Fruit fly (Drosophila melanogaster) whole organism, larva: ENCODE results near the gene Hsp60B.

Experiments
- noc ChIP-seq: fragments of 200-800 bp; sonication (Bioruptor generic); optimal IDR thresholded peaks from 3 replicates; lab custom pipeline; 2019; ENCODE audit warnings: missing biosample characterization, mild to moderate bottlenecking, missing genetic modification characterization, moderate library complexity

The Hsp60B gene

DNA sequence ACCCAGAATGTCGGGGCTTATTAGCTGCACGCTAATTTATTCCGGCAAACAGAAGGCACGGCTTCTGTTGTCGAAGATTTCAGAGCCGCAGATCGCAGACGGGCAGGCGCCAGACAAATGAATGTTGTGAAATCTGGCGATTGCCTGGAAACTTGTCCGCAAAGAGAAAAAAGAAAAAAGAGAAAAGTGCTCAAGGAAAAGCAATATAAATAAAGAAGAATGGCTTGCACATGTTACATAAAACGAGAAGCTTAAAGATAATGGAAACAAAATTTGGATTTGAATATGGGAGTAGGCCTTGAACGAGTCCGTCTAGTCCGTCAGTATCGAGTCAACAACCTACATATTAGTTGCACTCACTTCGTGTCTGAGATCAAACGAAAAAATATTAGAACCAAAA lies at the start of gene Hsp60B:
Gene Hsp60B (plus strand): TSS at position 301 of the 400 bp plus-strand sequence.
- TF ChIP-seq noc (tag; lab: Kevin White, UChicago) = no peak

dm6 chr2L:679887-680286 lies 48.3 kb upstream of the Hsp60B start:
- TF ChIP-seq noc (tag; lab: Kevin White, UChicago) = no peak

DNA sequence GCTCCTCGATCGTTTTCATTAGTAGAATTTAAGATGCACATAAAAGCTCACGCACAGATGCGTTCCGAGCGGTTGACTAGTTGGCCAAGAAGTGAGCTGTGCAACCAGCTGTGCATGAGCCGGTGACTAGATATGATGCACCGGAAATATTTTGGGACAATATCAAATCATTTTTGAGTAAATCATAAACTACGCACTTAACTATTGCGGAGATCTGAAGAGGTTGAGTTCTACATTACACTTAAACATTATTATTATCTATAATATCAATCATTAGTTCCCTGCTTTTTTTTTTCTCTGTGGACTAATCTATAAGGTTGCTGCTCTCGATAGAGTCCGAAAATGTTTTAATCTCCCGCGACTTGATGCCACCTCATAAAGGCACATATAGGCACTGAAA lies 45.1 kb upstream of the Hsp60B start:
- TF ChIP-seq noc (tag; lab: Kevin White, UChicago) = no peak

dm6 chr2L:684089-684488 lies 44.1 kb upstream of the Hsp60B start:
- no peak for TF ChIP-seq noc (tag; lab: Kevin White, UChicago)

- no peak for TF ChIP-seq noc (tag; lab: Kevin White, UChicago)
These were observed 43.4 kb upstream of the Hsp60B start for dm6 chr2L:684788-685187.

DNA sequence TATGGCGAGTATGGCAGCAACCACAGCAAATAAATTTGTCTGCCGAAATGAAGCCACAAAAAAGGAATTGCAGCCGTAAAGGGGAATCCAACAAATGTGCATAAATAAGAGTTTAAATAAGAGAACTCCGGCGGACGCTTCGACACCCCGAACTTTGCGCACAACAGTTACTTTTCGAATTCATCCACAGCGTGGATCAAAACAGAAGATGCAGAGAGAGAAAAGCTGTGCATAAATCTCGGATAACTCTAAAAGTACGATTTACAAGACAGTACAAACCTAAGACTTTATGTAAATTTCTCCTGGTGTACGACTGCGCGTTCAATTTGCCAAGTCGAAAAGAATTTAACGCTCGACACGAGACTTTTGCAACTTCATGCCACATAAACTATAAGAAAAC lies 31.7 kb upstream of the Hsp60B start:
- no peak for TF ChIP-seq noc (tag; lab: Kevin White, UChicago)

DNA sequence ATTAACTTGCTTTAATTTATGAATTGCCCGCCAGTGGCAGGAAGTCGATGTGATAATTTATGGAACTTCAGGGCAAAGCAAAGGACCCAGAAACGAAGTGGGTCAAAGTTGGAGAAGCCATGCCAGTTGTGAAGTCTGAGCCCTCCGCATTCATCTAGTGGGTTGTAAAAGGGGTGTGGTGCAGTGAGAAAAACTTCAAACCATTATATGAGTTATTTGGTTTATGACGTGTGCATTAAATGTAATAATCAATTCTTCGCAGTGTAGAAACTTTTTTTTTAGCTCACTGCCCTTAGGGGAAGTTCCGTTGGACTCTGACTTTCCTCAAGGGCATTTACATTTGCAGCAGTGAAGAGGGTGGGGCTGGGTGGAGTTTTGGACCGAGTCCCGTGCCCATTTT lies 30.6 kb upstream of the Hsp60B start:
- no peak for TF ChIP-seq noc (tag; lab: Kevin White, UChicago)

DNA sequence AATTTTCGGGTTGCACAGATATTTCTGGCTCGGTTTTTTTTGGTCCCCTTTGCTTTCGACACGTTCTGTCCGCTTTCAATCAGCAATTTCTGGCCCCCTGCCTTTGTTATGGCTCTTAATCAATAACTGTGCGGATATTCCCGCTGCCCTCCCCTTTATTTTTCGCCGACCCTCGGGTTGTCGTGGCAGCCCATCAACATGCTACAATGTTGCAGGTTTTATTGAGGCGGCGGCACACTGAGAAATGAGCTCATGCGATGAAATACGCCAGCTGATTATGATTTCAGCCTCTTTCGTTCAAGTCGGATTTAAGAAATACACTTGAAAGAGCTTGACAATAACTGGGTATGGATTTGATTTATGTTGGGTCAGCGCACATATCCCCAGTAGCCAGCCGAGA lies 30.1 kb upstream of the Hsp60B start:
- TF ChIP-seq noc (tag; lab: Kevin White, UChicago) = no peak

dm6 chr2L:700787-701186 lies 27.4 kb upstream of the Hsp60B start:
- TF ChIP-seq noc (tag; lab: Kevin White, UChicago) = no peak

DNA sequence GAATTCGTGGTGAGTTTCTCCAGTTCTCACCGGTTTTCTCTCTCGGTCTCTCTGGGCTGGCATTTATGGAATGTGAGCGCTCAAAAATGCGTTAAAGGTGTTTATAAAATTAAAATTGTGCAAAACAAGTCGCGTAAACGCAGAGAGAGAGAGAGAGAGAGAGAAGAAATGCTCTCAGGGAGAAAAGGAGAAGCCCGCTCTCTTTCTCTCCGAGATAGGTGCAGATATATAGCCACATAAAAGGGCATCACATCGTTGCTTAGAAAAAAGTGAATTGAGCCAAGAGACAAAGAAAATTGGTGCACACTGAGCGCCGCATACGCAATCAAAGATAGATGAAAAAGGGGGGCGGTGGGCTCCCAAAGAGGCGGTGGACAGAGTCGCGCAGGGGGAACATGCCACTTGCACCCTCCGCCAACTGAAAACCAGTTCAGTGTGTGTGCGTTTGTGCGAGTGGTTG lies 26.3 kb upstream of the Hsp60B start:
- TF ChIP-seq noc (tag; lab: Kevin White, UChicago) = no peak

DNA sequence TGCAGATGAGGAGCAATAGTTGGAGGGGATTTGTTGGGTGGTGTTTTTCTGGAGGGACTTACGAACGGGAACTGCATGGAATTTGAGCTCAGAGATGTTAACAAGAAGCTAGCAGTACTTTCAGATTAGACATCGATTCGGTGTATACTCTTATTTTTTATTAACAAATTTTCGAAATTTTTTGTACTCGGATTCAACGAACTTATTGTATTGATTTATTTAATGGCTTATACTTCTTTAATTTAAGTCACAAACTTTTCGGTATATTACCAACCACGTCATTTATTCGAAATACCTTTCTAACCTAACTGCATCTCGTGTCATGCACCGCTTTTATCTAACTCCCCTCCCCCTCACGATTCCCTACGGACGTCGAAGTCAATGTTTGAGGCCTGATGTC lies 22.9 kb upstream of the Hsp60B start:
- no peak for TF ChIP-seq noc (tag; lab: Kevin White, UChicago)

dm6 chr2L:712281-712680 lies 15.9 kb upstream of the Hsp60B start:
- TF ChIP-seq noc (tag; lab: Kevin White, UChicago) = no peak

dm6 chr2L:713232-713631 lies 14.9 kb upstream of the Hsp60B start:
- no peak for TF ChIP-seq noc (tag; lab: Kevin White, UChicago)

dm6 chr2L:714747-715488 lies 13.2 kb upstream of the Hsp60B start, which contains the start of gene ds:
TSS of gene ds (minus strand) at chr2L:714983.
- no peak for TF ChIP-seq noc (tag; lab: Kevin White, UChicago)

- peak; percentile 4 for TF ChIP-seq noc (tag; lab: Kevin White, UChicago)
These were observed 12.7 kb upstream of the Hsp60B start for dm6 chr2L:715489-715849.

DNA sequence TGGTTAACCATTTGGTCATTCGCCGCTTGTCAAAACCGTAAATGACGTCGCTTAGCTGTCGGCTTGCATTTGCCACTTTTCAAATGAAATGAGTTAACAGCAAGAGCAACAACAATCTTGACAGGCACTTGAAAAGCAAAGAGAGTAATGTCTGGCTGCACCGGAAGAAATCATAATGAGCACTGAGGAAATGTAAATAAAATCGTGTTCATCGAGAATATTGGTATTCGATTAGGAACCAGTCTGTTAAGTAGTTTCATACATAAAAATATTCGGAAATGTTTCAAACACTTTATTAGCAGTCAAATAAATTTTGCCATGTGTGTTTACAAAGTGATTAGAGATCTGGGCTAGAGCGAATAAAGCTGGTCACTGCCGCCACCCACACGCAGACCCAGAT lies 11.6 kb upstream of the Hsp60B start:
- no peak for TF ChIP-seq noc (tag; lab: Kevin White, UChicago)

dm6 chr2L:717783-718182 lies 10.4 kb upstream of the Hsp60B start:
- TF ChIP-seq noc (tag; lab: Kevin White, UChicago) = no peak
